Worm (Caenorhabditis elegans) whole organism, young adult: ENCODE measurements around the gene H06H21.37.

Experiments
- B0261.1 ChIP-seq: sonication (generic microtip); optimal IDR thresholded peaks from 2 replicates; lab custom pipeline; 2016; ENCODE audit warnings: mild to moderate bottlenecking, missing genetic modification characterization, moderate library complexity, missing compliant biosample characterization
- C06A6.2 ChIP-seq: fragments of 200-800 bp; sonication (Bioruptor generic); conservative IDR thresholded peaks from 2 replicates; pipeline ENCODE4 v1.3.6; 2022; ENCODE audit warnings: missing genetic modification characterization, missing compliant biosample characterization
- D2030.7 ChIP-seq: fragments of 200-800 bp; sonication (Bioruptor generic); IDR thresholded peaks from 2 replicates; pipeline ENCODE4 v1.3.6; 2022; ENCODE audit warnings: missing genetic modification reagents, missing genetic modification characterization, missing compliant biosample characterization
- F23B12.7 ChIP-seq: sonication (generic microtip); optimal IDR thresholded peaks from 2 replicates; lab custom pipeline; 2017; ENCODE audit warnings: missing genetic modification characterization, mild to moderate bottlenecking, missing compliant biosample characterization, antibody characterized with exemption, moderate library complexity; ENCODE audit not compliant: insufficient read depth
- F39B2.1 ChIP-seq: fragments of 200-800 bp; sonication (Bioruptor generic); IDR thresholded peaks from 2 replicates; pipeline ENCODE4 v1.3.6; 2022; ENCODE audit warnings: missing genetic modification reagents, missing genetic modification characterization, missing compliant biosample characterization
- Y53F4B.3 ChIP-seq: fragments of 200-800 bp; sonication (Bioruptor generic); IDR thresholded peaks from 2 replicates; pipeline ENCODE4 v1.3.6; 2022; ENCODE audit warnings: missing genetic modification reagents, missing genetic modification characterization, missing compliant biosample characterization
- ama-1 ChIP-seq, 3 experiments: fragments of 150-350 bp in 1 of 3; sonication (generic microtip) in 2 of 3; optimal IDR thresholded peaks; 2 replicates each; lab custom pipeline; 2014 to 2018; ENCODE audit warnings: missing biosample characterization in 2 of 3, missing genetic modification characterization in 2 of 3, missing genetic modification reagents in 2 of 3
- attf-3 ChIP-seq: fragments of 200-800 bp; sonication (Bioruptor generic); conservative IDR thresholded peaks from 2 replicates; pipeline ENCODE4 v1.3.6; 2022; ENCODE audit warnings: missing genetic modification reagents, missing genetic modification characterization, missing compliant biosample characterization
- attf-5 ChIP-seq: fragments of 200-800 bp; sonication (Bioruptor generic); optimal IDR thresholded peaks from 2 replicates; lab custom pipeline; 2018; ENCODE audit warnings: mild to moderate bottlenecking, missing genetic modification characterization, missing compliant biosample characterization
- attf-6 ChIP-seq: fragments of 200-800 bp; sonication (Bioruptor generic); IDR thresholded peaks from 2 replicates; pipeline ENCODE4 v1.3.6; 2022; ENCODE audit warnings: missing genetic modification reagents, missing genetic modification characterization, missing compliant biosample characterization
- cebp-2 ChIP-seq: fragments of 200-800 bp; sonication (Bioruptor generic); IDR thresholded peaks from 2 replicates; pipeline ENCODE4 v1.3.6; 2022; ENCODE audit warnings: missing genetic modification characterization, missing compliant biosample characterization
- ceh-100 ChIP-seq: fragments of 200-800 bp; sonication (Bioruptor generic); IDR thresholded peaks from 2 replicates; pipeline ENCODE4 v1.3.6; 2022; ENCODE audit warnings: missing genetic modification reagents, missing genetic modification characterization, missing compliant biosample characterization
- dox-1 ChIP-seq: fragments of 200-800 bp; sonication (Bioruptor generic); IDR thresholded peaks from 2 replicates; pipeline ENCODE4 v1.3.6; 2022; ENCODE audit warnings: missing genetic modification reagents, missing genetic modification characterization, missing compliant biosample characterization
- egl-44 ChIP-seq: fragments of 200-800 bp; sonication (Bioruptor generic); IDR thresholded peaks from 2 replicates; pipeline ENCODE4 v1.3.6; 2022; ENCODE audit warnings: missing genetic modification reagents, missing genetic modification characterization, missing compliant biosample characterization
- fkh-3 ChIP-seq: sonication (generic microtip); optimal IDR thresholded peaks from 2 replicates; lab custom pipeline; 2016; ENCODE audit warnings: mild to moderate bottlenecking, missing genetic modification characterization, missing compliant biosample characterization
- hmg-1.2 ChIP-seq: fragments of 200-800 bp; sonication (Bioruptor generic); IDR thresholded peaks from 2 replicates; pipeline ENCODE4 v1.3.6; 2022; ENCODE audit warnings: missing genetic modification reagents, missing genetic modification characterization, missing compliant biosample characterization
- hsf-1 ChIP-seq: fragments of 200-800 bp; sonication (Bioruptor generic); IDR thresholded peaks from 2 replicates; pipeline ENCODE4 v1.3.6; 2022; ENCODE audit warnings: missing genetic modification reagents, missing genetic modification characterization, missing compliant biosample characterization
- lag-1 ChIP-seq: fragments of 200-800 bp; sonication (Bioruptor generic); IDR thresholded peaks from 2 replicates; pipeline ENCODE4 v1.3.6; 2022; ENCODE audit warnings: missing genetic modification reagents, missing genetic modification characterization, missing compliant biosample characterization
- let-607 ChIP-seq, 2 experiments: fragments of 200-800 bp in 1 of 2; sonication (Bioruptor generic) in 1 of 2; sonication (generic microtip) in 1 of 2; optimal IDR thresholded peaks; 2 replicates each; lab custom pipeline; 2016 to 2018; ENCODE audit warnings: mild to moderate bottlenecking in 2 of 2, missing compliant biosample characterization in 2 of 2, missing genetic modification characterization in 2 of 2, moderate library complexity in 2 of 2, missing genotype in 1 of 2
- lin-40 ChIP-seq: sonication (generic microtip); optimal IDR thresholded peaks from 2 replicates; lab custom pipeline; 2016; ENCODE audit warnings: missing genetic modification characterization, mild to moderate bottlenecking, missing compliant biosample characterization, missing genotype, missing genetic modification reagents
- lsl-1 ChIP-seq: fragments of 200-800 bp; sonication (Bioruptor generic); optimal IDR thresholded peaks from 2 replicates; lab custom pipeline; 2018; ENCODE audit warnings: mild to moderate bottlenecking, missing genetic modification characterization, moderate library complexity, missing compliant biosample characterization
- madf-10 ChIP-seq: sonication (generic microtip); optimal IDR thresholded peaks from 2 replicates; lab custom pipeline; 2016; ENCODE audit warnings: mild to moderate bottlenecking, missing genetic modification characterization, missing compliant biosample characterization
- madf-8 ChIP-seq: fragments of 200-800 bp; sonication (Bioruptor generic); conservative IDR thresholded peaks from 2 replicates; pipeline ENCODE4 v1.3.6; 2022; ENCODE audit warnings: missing genetic modification reagents, missing genetic modification characterization, missing compliant biosample characterization
- mcd-1 ChIP-seq: fragments of 200-800 bp; sonication (Bioruptor generic); IDR thresholded peaks from 2 replicates; pipeline ENCODE4 v1.3.6; 2022; ENCODE audit warnings: missing genetic modification reagents, missing genetic modification characterization, missing compliant biosample characterization
- nfyb-1 ChIP-seq: fragments of 200-800 bp; sonication (Bioruptor generic); IDR thresholded peaks from 2 replicates; pipeline ENCODE4 v1.3.6; 2022; ENCODE audit warnings: missing genetic modification reagents, missing genetic modification characterization, missing compliant biosample characterization
- nhr-80 ChIP-seq: sonication (generic microtip); optimal IDR thresholded peaks from 2 replicates; lab custom pipeline; 2016; ENCODE audit warnings: missing genetic modification characterization, missing compliant biosample characterization
- rpc-1 ChIP-seq, 2 experiments: fragments of 150-350 bp in 1 of 2; sonication (generic microtip) in 1 of 2; optimal IDR thresholded peaks; 2 replicates each; lab custom pipeline; 2014 to 2018; ENCODE audit warnings: missing biosample characterization in 1 of 2, missing genetic modification characterization in 1 of 2, missing genetic modification reagents in 1 of 2, missing genotype in 1 of 2
- sdz-38 ChIP-seq: sonication (generic microtip); optimal IDR thresholded peaks from 2 replicates; lab custom pipeline; 2016; ENCODE audit warnings: missing genotype, missing genetic modification characterization, missing compliant biosample characterization
- snpc-1.1 ChIP-seq: sonication (generic microtip); optimal IDR thresholded peaks from 2 replicates; lab custom pipeline; 2017; ENCODE audit warnings: missing genetic modification characterization, mild to moderate bottlenecking, missing compliant biosample characterization, antibody characterized with exemption, moderate library complexity, missing genotype, missing genetic modification reagents; ENCODE audit not compliant: insufficient read depth
- snpc-3.4 ChIP-seq: sonication (generic microtip); optimal IDR thresholded peaks from 2 replicates; lab custom pipeline; 2017; ENCODE audit warnings: missing genetic modification characterization, mild to moderate bottlenecking, missing compliant biosample characterization, antibody characterized with exemption, moderate library complexity, missing genotype, missing genetic modification reagents
- snpc-4 ChIP-seq, 5 experiments: fragments of 150-350 bp in 1 of 5; sonication (generic microtip) in 4 of 5; optimal IDR thresholded peaks; 2 replicates each; lab custom pipeline; 2014 to 2018; ENCODE audit warnings: missing genetic modification characterization in 5 of 5, missing biosample characterization in 3 of 5, antibody characterized with exemption in 2 of 5, mild to moderate bottlenecking in 2 of 5, missing compliant biosample characterization in 2 of 5, missing genotype in 2 of 5, moderate library complexity in 2 of 5, missing genetic modification reagents in 1 of 5
- unc-130 ChIP-seq: sonication (generic microtip); optimal IDR thresholded peaks from 2 replicates; lab custom pipeline; 2016; ENCODE audit warnings: missing genetic modification reagents, missing genetic modification characterization, missing compliant biosample characterization
- xnd-1 ChIP-seq: sonication (generic microtip); optimal IDR thresholded peaks from 2 replicates; lab custom pipeline; 2016; ENCODE audit warnings: missing genotype, missing genetic modification reagents, missing genetic modification characterization, missing compliant biosample characterization
- ztf-25 ChIP-seq: fragments of 200-800 bp; sonication (Bioruptor generic); IDR thresholded peaks from 2 replicates; pipeline ENCODE4 v1.3.6; 2022; ENCODE audit warnings: missing genetic modification reagents, missing genetic modification characterization, missing compliant biosample characterization

Gene H06H21.37

DNA sequence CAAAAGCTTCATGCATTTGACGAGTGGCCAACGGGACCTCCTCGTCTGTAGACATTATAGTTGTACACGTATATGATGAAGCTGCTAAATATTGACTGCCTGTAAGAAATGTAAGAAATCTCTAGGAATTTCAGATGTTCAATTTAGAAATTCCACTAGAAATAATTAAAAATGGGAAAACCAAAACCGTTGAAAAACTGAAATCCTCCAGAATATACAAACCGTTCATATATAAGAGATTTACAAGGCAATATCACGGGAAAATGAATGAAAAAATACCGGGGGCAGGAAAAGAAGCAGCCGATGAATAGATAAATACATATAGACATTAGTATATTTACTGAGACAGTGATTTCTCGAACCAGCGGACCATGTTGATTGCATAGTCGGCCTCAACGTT, 7.3 kb downstream of the H06H21.37 start, which contains the start of gene dpf-7:
Gene dpf-7 (minus strand): TSS at position 101 of the 400 bp plus-strand sequence.
- no peak for TF ChIP-seq cebp-2 (GFP tag; lab: Robert Waterston, UW)
- no peak for TF ChIP-seq attf-3 (GFP tag; lab: Robert Waterston, UW)
- TF ChIP-seq let-607 (tag; optimal IDR thresholded peaks at IDR 0.05; lab: Kevin White, UChicago), result no peak
- no peak for TF ChIP-seq egl-44 (GFP tag; lab: Robert Waterston, UW)

DNA sequence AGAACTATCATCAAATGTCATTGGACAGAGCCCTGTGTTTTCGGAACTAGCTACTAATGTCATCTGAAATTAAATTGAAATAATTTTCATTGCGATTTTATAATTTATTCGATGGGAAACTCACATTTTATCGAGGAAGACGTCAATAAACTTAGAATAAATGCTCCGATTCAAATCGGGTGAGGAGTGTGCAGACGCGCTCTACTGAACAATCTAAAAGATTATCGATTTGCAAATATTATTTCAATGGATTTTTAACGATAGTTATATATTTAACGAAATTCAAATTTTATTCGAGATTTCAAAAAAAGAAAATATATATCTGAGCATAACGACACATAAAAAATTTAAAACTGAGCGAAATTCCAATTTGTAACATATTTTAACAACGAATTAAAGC, 10.7 kb downstream of the H06H21.37 start, which contains the start of gene eor-1:
Gene eor-1 (minus strand): TSS at position 65 of the 400 bp plus-strand sequence.
- TF ChIP-seq ceh-100 (GFP tag; lab: Robert Waterston, UW) (no peak), dox-1 (no peak), lin-40 (peak; percentile 3), lag-1 (GFP tag; lab: Robert Waterston, UW) (no peak), attf-6 (GFP tag; lab: Robert Waterston, UW) (no peak), attf-5 (peak; percentile 40), F39B2.1 (GFP tag; lab: Robert Waterston, UW) (no peak), Y53F4B.3 (no peak), B0261.1 (tag; lab: Kevin White, UChicago) (no peak), C06A6.2 (GFP tag; lab: Robert Waterston, UW) (no peak), snpc-1.1 (tag; lab: Kevin White, UChicago) (no peak), rpc-1 (optimal IDR thresholded peaks at IDR 0.05; lab: Kevin White, UChicago) (no peak), rpc-1 (tag; optimal IDR thresholded peaks at IDR 0.05; lab: Kevin White, UChicago) (no peak), snpc-4 (GFP tag; optimal IDR thresholded peaks at IDR 0.05; lab: Kevin White, UChicago) (peak; percentile 15), snpc-4 (tag; optimal IDR thresholded peaks at IDR 0.05; lab: Kevin White, UChicago) (peak in 2 of 4 experiments; percentile 6 to 58), nfyb-1 (GFP tag; lab: Robert Waterston, UW) (no peak), F23B12.7 (tag; lab: Kevin White, UChicago) (no peak), D2030.7 (GFP tag; lab: Robert Waterston, UW) (no peak), snpc-3.4 (tag; lab: Kevin White, UChicago) (peak; percentile 27), xnd-1 (no peak), mcd-1 (peak; percentile 79), madf-8 (GFP tag; lab: Robert Waterston, UW) (no peak), fkh-3 (tag; lab: Kevin White, UChicago) (no peak), ztf-25 (GFP tag; lab: Robert Waterston, UW) (no peak), madf-10 (tag; lab: Kevin White, UChicago) (no peak), sdz-38 (tag; lab: Kevin White, UChicago) (no peak), ama-1 (optimal IDR thresholded peaks at IDR 0.05; lab: Kevin White, UChicago) (no peak), ama-1 (GFP tag; optimal IDR thresholded peaks at IDR 0.05; lab: Kevin White, UChicago) (peak in 1 of 2 experiments; percentile 44)

- TF ChIP-seq hmg-1.2 (GFP tag; lab: Robert Waterston, UW), result 0 out of 2 replicates have a peak, but pooled peaks have one; percentile 9
- TF ChIP-seq hsf-1 (GFP tag; lab: Robert Waterston, UW), result no peak
- no peak for TF ChIP-seq lsl-1 (GFP tag; lab: Kevin White, UChicago)
Observed at ce11 chrIV:4795111-4795510, 14.7 kb downstream of the H06H21.37 start.

- no peak for TF ChIP-seq nhr-80 (tag; lab: Kevin White, UChicago)
- no peak for TF ChIP-seq unc-130 (GFP tag; lab: Kevin White, UChicago)
Observed at ce11 chrIV:4789445-4789844, 20.3 kb downstream of the H06H21.37 start, which contains the start of gene R11E3.1. R11E3.1 (plus strand) TSS chrIV:4789745.
